Worm (Caenorhabditis elegans): ENCODE results near the gene F23H11.7.

The F23H11.7 gene

DNA sequence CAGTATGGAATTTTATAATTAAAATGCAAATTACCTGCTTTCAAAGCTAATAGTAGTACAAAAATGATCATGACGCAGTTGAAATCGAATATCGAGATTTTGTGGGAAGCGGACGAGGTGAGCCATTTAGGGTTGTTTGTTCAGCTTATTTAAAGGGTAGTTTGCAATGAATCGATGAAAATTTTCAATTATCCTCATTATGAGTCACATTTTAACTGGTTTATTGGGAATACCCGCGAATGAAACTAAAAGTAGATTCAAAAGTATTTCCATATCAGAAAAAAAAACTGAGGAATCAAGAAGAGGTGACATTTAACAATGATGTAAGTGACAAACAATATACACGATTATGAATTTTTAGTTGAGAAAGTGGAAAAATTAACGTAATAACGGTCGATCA is at the start of gene F23H11.7:
Gene F23H11.7, minus strand, starts transcription at position 101 of the 400 bp plus-strand sequence.
- TF ChIP-seq unc-62 (GFP tag; optimal IDR thresholded peaks at IDR 0.05), result no peak

DNA sequence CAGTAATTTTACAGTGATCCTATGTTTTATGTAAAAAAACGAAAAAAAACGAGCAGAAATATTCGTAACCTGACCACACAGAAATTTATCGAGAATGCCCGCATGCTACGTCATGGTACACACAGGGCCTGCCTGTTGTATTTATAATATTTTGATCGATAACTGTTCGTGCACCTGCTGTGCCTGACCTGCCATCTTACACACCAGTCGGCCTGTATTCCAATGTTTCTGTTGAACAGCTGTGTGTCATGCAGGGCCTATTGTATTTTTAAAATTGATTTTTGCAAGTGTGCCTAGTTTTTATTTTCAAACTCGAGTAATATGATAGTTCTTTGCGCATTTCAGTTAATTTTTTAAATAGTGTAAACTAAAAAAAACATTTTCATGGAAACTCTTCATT is 47.0 kb upstream of the F23H11.7 start:
- TF ChIP-seq unc-62 (GFP tag; optimal IDR thresholded peaks at IDR 0.05), result no peak

DNA sequence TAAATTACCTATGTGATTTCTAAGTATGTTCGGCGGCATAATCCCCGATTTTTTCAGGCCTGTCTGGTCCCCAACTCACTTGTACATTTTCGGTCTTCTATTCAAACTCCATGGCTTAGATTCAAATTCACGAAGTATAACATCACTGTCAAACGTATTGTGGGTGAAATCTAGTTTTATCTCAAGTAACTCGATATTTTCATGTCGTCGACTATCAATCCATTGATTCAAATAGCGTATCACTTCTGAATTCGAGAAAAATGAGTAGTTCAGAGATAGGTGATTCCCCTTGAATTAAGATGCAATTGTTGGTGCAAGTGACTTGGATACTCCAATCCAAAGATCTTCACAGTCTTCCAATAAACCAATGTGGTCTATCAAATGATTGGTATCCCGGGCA is 45.4 kb upstream of the F23H11.7 start:
- no peak for TF ChIP-seq unc-62 (GFP tag; optimal IDR thresholded peaks at IDR 0.05)

DNA sequence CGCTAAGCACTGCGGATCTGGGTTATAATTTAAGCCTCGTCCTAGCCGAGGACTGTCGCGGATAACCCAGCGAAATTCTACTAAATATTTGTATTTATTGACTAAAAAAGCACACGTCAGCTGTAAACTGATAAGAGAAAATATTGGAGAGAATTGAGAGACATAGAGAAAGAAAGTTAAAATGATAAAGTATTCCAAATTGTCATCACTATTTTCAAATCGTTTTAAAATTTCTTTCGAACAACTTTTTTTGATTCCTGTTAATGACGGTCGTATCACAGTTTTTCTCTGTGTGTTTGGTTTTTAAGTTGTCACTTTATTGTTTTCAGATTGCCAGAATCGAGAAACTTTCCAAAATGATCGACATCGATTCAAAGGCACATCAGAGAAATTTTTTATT is 42.7 kb upstream of the F23H11.7 start, which contains the start of gene fbxa-51:
Gene fbxa-51, plus strand, starts transcription at position 322 of the 400 bp plus-strand sequence.
- TF ChIP-seq unc-62 (GFP tag; optimal IDR thresholded peaks at IDR 0.05), result no peak

DNA sequence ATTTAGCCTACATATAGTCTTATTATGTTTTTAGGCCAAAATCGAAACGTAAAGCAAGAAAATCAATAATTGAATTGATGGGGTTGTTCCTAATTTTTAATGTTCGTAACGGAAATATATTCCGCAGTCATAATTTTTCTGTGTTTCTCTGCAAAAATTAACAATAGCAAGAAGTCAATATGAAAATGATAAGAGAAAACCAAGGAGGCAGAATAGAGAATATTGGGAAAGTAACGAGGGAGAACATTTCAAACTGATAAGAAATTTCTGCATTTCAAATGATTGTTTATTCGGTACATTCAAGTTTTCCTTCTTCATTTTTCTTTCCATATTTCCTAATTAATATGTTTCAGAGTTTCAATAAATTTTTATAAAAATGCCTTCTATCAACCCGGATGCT is 36.8 kb upstream of the F23H11.7 start, which contains the start of gene fbxa-54:
Gene fbxa-54, plus strand, starts transcription at position 354 of the 400 bp plus-strand sequence.
- TF ChIP-seq unc-62 (GFP tag; optimal IDR thresholded peaks at IDR 0.05), result no peak

DNA sequence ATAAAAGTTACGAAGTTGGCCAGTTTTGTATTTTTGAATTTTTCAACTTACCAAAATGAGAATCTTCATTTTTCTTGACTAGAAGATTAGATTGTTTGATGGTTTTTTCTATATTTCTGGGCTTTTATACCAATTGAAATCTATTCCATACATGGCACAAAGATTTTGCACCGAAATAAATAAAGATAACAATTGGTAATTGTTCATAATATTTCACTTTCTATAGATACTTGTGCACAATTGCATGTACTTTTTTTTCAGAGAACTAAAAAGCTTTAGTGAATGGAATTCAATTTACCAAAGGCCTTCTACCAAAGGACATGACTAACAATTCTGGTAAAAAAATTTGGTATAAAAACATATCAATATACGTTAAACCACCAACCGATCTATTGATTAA is 35.3 kb upstream of the F23H11.7 start, which contains the start of the genes T12B5.15 and T12B5.14:
Gene T12B5.15, minus strand, starts transcription at position 101 of the 400 bp plus-strand sequence.
Gene T12B5.14, plus strand, starts transcription at position 321 of the 400 bp plus-strand sequence.
- TF ChIP-seq unc-62 (GFP tag; optimal IDR thresholded peaks at IDR 0.05), result no peak

DNA sequence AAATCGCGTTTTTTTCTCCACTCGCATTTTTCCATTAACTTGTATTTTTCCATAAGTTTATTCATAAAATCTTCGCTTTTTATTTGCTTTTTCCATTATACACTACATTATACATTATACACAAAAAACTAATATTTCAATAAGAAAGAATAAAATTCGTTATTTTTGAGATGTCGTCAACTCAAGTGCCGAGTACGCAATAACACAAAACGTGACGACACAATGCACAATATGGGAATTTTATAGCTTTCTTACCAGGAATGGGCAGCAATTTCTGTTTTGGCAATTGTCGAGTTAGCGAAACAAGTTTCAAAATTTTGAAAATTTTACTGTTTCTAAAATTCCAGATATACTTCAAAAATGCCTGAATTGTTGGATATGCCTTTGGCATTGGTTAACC is 33.0 kb upstream of the F23H11.7 start, which contains the start of gene fbxa-10:
Gene fbxa-10, plus strand, starts transcription at position 207 of the 400 bp plus-strand sequence.
- no peak for TF ChIP-seq unc-62 (GFP tag; optimal IDR thresholded peaks at IDR 0.05)

DNA sequence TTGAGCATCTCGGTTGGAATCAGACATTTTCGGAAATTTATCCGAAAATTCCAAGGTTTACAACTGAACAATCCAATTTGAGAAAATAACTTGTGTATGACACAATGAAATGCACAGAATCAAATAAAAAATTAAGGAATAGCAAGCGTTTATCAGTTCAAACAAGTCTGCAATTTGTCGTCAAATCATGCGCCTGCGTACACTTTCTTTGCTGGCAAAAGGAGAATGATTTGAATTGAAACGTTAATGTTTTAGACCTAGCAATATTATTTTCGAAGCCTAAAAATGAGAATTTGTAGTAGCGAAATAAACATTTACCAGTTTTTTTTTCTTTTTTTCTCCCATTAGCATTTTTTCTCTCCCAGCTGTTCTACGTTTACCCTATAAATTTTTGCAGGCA is 31.2 kb upstream of the F23H11.7 start, which contains the start of the genes fbxa-67 and fbxa-11:
Gene fbxa-67, minus strand, starts transcription at position 199 of the 400 bp plus-strand sequence.
Gene fbxa-11, plus strand, starts transcription at position 398 of the 400 bp plus-strand sequence.
- no peak for TF ChIP-seq unc-62 (GFP tag; optimal IDR thresholded peaks at IDR 0.05)

DNA sequence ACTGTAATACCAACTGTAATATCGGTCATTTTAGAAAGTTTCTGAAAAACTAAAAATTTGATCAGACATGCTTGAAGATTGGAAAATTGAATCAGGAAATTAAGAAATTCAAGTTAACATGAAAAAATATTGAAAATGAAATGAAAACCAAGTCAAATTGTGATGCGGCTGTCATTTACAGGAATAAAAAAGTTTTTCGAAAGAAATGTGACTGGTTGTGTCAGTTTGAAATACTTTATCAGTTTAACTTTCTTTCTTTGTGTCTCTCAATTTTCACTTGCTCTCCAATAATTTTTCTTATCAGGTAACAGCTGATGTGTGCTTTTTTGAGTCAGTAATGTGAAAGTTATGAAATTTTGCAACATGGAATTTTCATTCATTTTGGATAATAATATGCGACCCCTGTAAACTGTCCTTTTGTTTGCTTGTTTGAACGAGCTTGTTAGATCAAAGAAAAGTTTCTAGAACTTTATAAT is 27.1 kb upstream of the F23H11.7 start, which contains the start of gene fbxa-60:
Gene fbxa-60, minus strand, starts transcription at position 51 of the 476 bp plus-strand sequence.
- TF ChIP-seq unc-62 (GFP tag; optimal IDR thresholded peaks at IDR 0.05), result no peak

DNA sequence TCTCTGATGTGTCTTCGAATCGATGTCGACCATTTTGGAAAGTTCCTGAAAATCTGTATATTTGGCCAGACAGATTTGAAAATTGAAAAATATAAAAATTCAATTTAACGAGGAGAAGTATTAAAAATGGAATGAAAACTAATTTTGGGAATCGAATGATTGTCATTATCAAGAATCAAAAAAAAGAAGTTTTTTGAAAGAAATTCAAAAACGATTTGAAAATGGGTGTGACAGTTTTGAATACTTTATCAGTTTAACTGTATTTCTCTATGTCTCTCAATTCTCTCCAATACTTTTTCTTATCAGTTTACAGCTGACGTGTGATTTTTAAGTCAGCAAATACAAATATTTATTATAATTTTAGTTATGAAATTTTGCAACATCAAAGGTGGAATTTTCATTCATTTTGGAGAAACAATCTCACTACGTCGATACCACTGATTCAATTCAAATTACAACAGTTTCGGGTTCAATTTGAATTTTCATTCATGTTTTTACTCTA is 24.3 kb upstream of the F23H11.7 start, which contains the start of gene fbxa-59:
Gene fbxa-59, minus strand, starts transcription at position 51 of the 502 bp plus-strand sequence.
- no peak for TF ChIP-seq unc-62 (GFP tag; optimal IDR thresholded peaks at IDR 0.05)

DNA sequence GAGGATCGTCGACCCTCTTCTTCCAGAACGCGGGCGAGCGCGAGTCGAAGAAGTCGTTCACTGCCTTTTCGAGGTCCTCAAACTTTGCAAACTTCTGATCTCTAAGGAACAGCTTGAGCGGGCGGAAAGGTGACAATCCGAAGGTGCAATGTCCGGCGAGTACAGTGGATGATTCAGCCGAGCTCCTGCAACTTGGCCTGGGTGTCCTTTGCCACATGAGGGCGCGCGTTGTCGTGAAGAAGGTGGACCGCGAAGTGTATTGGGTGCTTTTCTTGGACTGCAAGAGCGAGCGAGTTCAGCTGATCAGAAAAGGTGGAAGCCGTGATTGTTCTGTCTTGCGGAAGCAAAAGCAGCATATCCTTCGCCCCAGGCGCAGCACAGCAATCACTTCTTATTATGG is 22.7 kb upstream of the F23H11.7 start:
- no peak for TF ChIP-seq unc-62 (GFP tag; optimal IDR thresholded peaks at IDR 0.05)

DNA sequence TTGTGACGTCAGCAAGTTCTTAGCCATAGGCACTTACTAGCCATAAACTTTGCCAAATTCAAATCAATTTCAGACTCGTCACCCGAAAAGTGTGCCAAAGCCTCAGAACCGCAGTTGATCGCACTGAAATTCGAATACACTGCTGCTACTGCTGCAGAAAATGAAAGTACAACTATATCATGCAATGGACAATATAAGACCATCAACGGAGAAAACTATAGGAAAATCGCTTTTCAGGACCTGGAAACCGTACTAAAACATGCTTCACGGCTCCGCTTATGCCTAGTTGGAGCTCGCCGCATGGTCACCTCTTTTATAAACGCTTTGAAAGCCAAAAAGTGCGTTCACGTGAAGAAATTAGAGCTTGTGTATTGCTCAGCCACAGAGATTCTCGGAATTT is 19.3 kb upstream of the F23H11.7 start, which contains the start of gene fbxa-22:
Gene fbxa-22, plus strand, starts transcription at position 301 of the 400 bp plus-strand sequence.
- no peak for TF ChIP-seq unc-62 (GFP tag; optimal IDR thresholded peaks at IDR 0.05)

DNA sequence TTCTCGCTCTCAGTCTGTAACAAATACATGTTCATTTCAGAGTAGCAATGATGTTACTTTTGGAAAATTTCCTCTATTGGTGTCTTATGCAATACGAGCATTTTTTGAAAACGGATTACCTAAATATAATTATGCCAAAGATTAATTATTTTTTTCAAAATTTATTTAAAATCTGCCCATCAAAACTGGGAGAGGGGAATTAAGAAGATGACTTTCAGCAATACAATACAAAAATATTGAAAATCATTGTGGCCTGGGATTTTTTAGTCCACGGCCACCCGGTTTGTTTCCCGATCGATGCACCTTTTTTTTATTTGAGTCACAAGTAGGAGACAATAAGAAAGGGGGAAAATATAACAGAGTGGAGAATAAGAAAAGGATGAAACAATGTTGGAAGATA is 18.7 kb upstream of the F23H11.7 start, which contains the start of gene fbxa-56:
Gene fbxa-56, minus strand, starts transcription at position 101 of the 400 bp plus-strand sequence.
- no peak for TF ChIP-seq unc-62 (GFP tag; optimal IDR thresholded peaks at IDR 0.05)

DNA sequence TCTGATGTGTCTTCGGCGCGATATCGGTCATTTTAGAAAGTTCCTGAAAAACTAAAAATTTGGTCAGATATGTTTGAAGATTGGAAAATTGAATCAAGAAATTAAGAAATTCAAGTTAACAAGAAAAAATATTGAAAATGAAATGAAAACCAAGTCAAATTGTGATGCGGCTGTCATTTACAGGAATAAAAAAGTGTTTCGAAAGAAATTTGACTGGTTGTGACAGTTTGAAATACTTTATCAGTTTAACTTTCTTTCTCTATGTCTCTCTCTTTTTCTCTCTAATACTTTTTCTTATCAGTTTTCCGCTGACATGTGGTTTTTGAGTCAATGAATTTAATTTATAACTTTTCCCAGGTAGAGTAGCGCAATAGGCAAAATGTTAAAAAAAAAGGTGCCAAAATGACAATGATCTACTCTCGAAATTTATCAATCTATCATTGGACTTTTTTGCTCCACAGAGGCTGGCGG is 16.9 kb upstream of the F23H11.7 start, which contains the start of gene fbxa-55:
Gene fbxa-55, minus strand, starts transcription at position 51 of the 471 bp plus-strand sequence.
- no peak for TF ChIP-seq unc-62 (GFP tag; optimal IDR thresholded peaks at IDR 0.05)

DNA sequence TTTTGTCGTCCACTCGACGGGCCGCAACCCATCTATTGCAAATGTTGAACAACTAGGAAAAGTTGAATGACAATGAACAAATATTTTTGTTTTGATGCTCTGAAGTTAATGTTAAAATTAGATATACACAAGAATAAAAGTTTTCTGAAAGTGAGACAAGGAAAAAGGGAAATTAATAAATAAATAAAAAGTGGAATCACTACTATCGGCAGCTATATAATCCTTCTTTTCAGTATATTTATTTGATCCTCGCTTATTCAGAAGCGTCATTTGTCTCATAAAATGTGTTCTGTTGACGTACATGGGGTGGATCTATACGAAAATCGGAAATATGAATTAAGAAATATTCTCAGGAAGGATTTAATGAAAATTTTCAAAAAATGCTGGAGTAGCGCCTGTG is 7.0 kb upstream of the F23H11.7 start, which contains the start of gene pef-1:
Gene pef-1, minus strand, starts transcription at position 101 of the 400 bp plus-strand sequence.
- no peak for TF ChIP-seq unc-62 (GFP tag; optimal IDR thresholded peaks at IDR 0.05)

DNA sequence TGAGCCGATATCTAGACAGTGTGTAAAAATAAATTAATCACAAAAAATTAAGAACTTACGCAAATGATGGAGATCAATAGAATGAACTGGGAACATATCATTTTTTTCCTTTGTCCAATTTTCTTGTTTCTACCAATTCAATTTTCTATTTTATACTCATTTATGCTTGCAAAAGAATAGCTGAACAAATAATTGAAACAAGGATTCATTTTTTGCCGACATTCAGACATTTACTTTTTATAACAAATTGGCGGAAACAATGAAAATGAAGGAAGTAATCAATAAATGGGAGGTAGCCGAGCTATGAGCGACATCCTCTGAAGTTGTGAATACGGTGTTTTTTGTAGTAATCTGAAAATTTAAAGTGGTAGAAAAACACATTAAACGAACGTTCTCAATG is 2.3 kb downstream of the F23H11.7 start, which contains the start of gene idpp-13:
Gene idpp-13, minus strand, starts transcription at position 101 of the 400 bp plus-strand sequence.
- TF ChIP-seq unc-62 (GFP tag; optimal IDR thresholded peaks at IDR 0.05), result no peak

All from whole organism, dauer.